Worm (Caenorhabditis elegans) whole organism, L4/young adult: Measurements from ENCODE around the gene Y22D7AL.15.

Source experiments
- W03F9.2 ChIP-seq: fragments of 150-350 bp; optimal IDR thresholded peaks from 2 replicates; lab custom pipeline; 2014; ENCODE audit warnings: missing biosample characterization, missing genetic modification characterization
- dao-5 ChIP-seq: sonication (generic microtip); optimal IDR thresholded peaks from 2 replicates; lab custom pipeline; 2016; ENCODE audit warnings: missing genotype, missing genetic modification characterization, moderate library complexity, missing compliant biosample characterization
- him-1 ChIP-seq: sonication (generic microtip); optimal IDR thresholded peaks from 2 replicates; lab custom pipeline; 2016; ENCODE audit warnings: missing genotype, missing genetic modification reagents, missing genetic modification characterization, missing compliant biosample characterization

Gene Y22D7AL.15

ce11 chrIII:1659763-1660162, at the start of gene Y22D7AL.15:
Y22D7AL.15 (minus strand) TSS chrIII:1659863.
- TF ChIP-seq dao-5 (tag; lab: Kevin White, UChicago) = no peak
- no peak for TF ChIP-seq him-1
- no peak for TF ChIP-seq W03F9.2 (tag; lab: Kevin White, UChicago)

ce11 chrIII:1705799-1706198, 46.1 kb upstream of the Y22D7AL.15 start, which contains the start of the genes fbxa-13 and Y22D7AR.2:
fbxa-13 (minus strand) TSS chrIII:1705899.
Y22D7AR.2 (plus strand) TSS chrIII:1705946.
- no peak for TF ChIP-seq dao-5 (tag; lab: Kevin White, UChicago)
- no peak for TF ChIP-seq him-1
- TF ChIP-seq W03F9.2 (tag; lab: Kevin White, UChicago) = no peak

ce11 chrIII:1705331-1705730, 45.7 kb upstream of the Y22D7AL.15 start:
- TF ChIP-seq dao-5 (tag; lab: Kevin White, UChicago) = no peak
- no peak for TF ChIP-seq him-1
- TF ChIP-seq W03F9.2 (tag; lab: Kevin White, UChicago) = no peak

ce11 chrIII:1704020-1704419, 44.4 kb upstream of the Y22D7AL.15 start:
- TF ChIP-seq him-1 (no peak), W03F9.2 (tag; lab: Kevin White, UChicago) (no peak), dao-5 (tag; lab: Kevin White, UChicago) (no peak)

ce11 chrIII:1702337-1702736, 42.7 kb upstream of the Y22D7AL.15 start, which contains the start of gene spex-3:
spex-3 (minus strand) TSS chrIII:1702437.
- TF ChIP-seq W03F9.2 (tag; lab: Kevin White, UChicago) = no peak
- no peak for TF ChIP-seq him-1

ce11 chrIII:1698842-1699241, 39.2 kb upstream of the Y22D7AL.15 start, which contains the start of gene fbxa-74:
fbxa-74 (minus strand) TSS chrIII:1698986.
- TF ChIP-seq dao-5 (tag; lab: Kevin White, UChicago) = no peak
- TF ChIP-seq W03F9.2 (tag; lab: Kevin White, UChicago) = no peak
- TF ChIP-seq him-1 = no peak

- TF ChIP-seq dao-5 (tag; lab: Kevin White, UChicago) = no peak
Observed at ce11 chrIII:1695006-1695405, 35.3 kb upstream of the Y22D7AL.15 start, which contains the start of gene srd-64. srd-64 (minus strand) TSS chrIII:1695106.

ce11 chrIII:1689927-1690326, 30.3 kb upstream of the Y22D7AL.15 start, which contains the start of gene Y22D7AR.14:
Y22D7AR.14 (minus strand) TSS chrIII:1690027.
- no peak for TF ChIP-seq dao-5 (tag; lab: Kevin White, UChicago)
- no peak for TF ChIP-seq W03F9.2 (tag; lab: Kevin White, UChicago)
- TF ChIP-seq him-1 = no peak

ce11 chrIII:1687999-1688398, 28.3 kb upstream of the Y22D7AL.15 start, which contains the start of gene Y22D7AR.7:
Y22D7AR.7 (minus strand) TSS chrIII:1688099.
- no peak for TF ChIP-seq dao-5 (tag; lab: Kevin White, UChicago)

- no peak for TF ChIP-seq him-1
- no peak for TF ChIP-seq dao-5 (tag; lab: Kevin White, UChicago)
- no peak for TF ChIP-seq W03F9.2 (tag; lab: Kevin White, UChicago)
Observed at ce11 chrIII:1682262-1682661, 22.6 kb upstream of the Y22D7AL.15 start.

- TF ChIP-seq him-1 (no peak), dao-5 (tag; lab: Kevin White, UChicago) (no peak), W03F9.2 (tag; lab: Kevin White, UChicago) (no peak)
Observed at ce11 chrIII:1680996-1681395, 21.3 kb upstream of the Y22D7AL.15 start.

- TF ChIP-seq W03F9.2 (tag; lab: Kevin White, UChicago) (no peak), him-1 (no peak)
Observed at ce11 chrIII:1680393-1680792, 20.7 kb upstream of the Y22D7AL.15 start.

- TF ChIP-seq W03F9.2 (tag; lab: Kevin White, UChicago) = no peak
- no peak for TF ChIP-seq him-1
- no peak for TF ChIP-seq dao-5 (tag; lab: Kevin White, UChicago)
Observed at ce11 chrIII:1678671-1679070, 19.0 kb upstream of the Y22D7AL.15 start.

- TF ChIP-seq dao-5 (tag; lab: Kevin White, UChicago) (no peak), W03F9.2 (tag; lab: Kevin White, UChicago) (no peak), him-1 (no peak)
Observed at ce11 chrIII:1676588-1676987, 16.9 kb upstream of the Y22D7AL.15 start, which contains the start of gene Y22D7AR.6. Y22D7AR.6 (minus strand) TSS chrIII:1676721.

- TF ChIP-seq dao-5 (tag; lab: Kevin White, UChicago) = no peak
- no peak for TF ChIP-seq him-1
- TF ChIP-seq W03F9.2 (tag; lab: Kevin White, UChicago) = no peak
Observed at ce11 chrIII:1674760-1675159, 15.1 kb upstream of the Y22D7AL.15 start.
